Fruit fly (Drosophila melanogaster): Measurements from ENCODE around the gene CG7044.

The CG7044 gene

DNA sequence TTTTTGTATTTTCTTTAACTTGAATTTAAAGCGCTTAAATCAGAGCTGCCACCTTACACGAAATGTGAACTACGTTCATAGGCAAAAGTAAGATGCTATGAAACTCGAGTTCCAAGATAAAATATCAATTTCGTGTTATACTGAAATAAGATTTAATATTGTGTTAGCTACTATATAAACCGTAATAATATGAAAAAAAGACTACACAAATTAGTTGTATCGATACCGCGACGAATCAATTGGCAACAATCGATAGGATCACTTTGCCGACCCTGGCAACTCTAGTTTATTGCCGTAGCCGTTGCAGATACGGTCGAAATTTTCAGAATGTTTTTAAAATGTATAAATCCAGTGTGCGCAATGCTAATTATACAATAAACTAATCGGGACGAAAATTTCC lies 38.9 kb upstream of the CG7044 start, which contains the start of gene SNF4Agamma (continued):
- TF ChIP-seq CG11504 (tag; optimal IDR thresholded peaks at IDR 0.05) (no peak), hbn (GFP tag; IDR thresholded peaks at IDR 0.05; ENCODE audit: partially characterized antibody) (peak; percentile 63), CG1602 (GFP tag; optimal IDR thresholded peaks at IDR 0.05) (no peak), CG15514 (GFP tag; optimal IDR thresholded peaks at IDR 0.05) (peak; percentile 65), lab (GFP tag; optimal IDR thresholded peaks at IDR 0.05) (no peak), CG13287 (GFP tag; IDR thresholded peaks at IDR 0.05; ENCODE audit: partially characterized antibody) (peak; percentile 86), fd3F (GFP tag; optimal IDR thresholded peaks at IDR 0.05) (no peak), CG13424 (tag; optimal IDR thresholded peaks at IDR 0.05) (peak; percentile 11), CG2116 (GFP tag; optimal IDR thresholded peaks at IDR 0.05) (peak; percentile 35), nerfin-2 (GFP tag; IDR thresholded peaks at IDR 0.05; ENCODE audit: partially characterized antibody) (no peak), zen (tag; optimal IDR thresholded peaks at IDR 0.05) (no peak), Mad (GFP tag; optimal IDR thresholded peaks at IDR 0.05) (peak; percentile 13), z (GFP tag; IDR thresholded peaks at IDR 0.05) (no peak), eyg (GFP tag; optimal IDR thresholded peaks at IDR 0.05) (no peak), ind (GFP tag; optimal IDR thresholded peaks at IDR 0.05) (no peak), NK7.1 (GFP tag; optimal IDR thresholded peaks at IDR 0.05) (no peak), CG34422 (GFP tag; IDR thresholded peaks at IDR 0.05) (0 out of 3 replicates have a peak, but pooled peaks have one; percentile 19), Awh (GFP tag; IDR thresholded peaks at IDR 0.05) (no peak), zfh1 (GFP tag; IDR thresholded peaks at IDR 0.05) (no peak), phol (tag; optimal IDR thresholded peaks at IDR 0.05) (peak; percentile 46), az2 (GFP tag; optimal IDR thresholded peaks at IDR 0.05) (no peak), Lhr (GFP tag; optimal IDR thresholded peaks at IDR 0.05) (peak; percentile 45), Asciz (GFP tag; optimal IDR thresholded peaks at IDR 0.05) (no peak), yki (optimal IDR thresholded peaks at IDR 0.05) (no peak), da (GFP tag; optimal IDR thresholded peaks at IDR 0.05) (no peak), sc (optimal IDR thresholded peaks at IDR 0.05) (no peak), sc (GFP tag; optimal IDR thresholded peaks at IDR 0.05) (no peak), Dip3 (GFP tag; optimal IDR thresholded peaks at IDR 0.05) (peak; percentile 12), otp (GFP tag; IDR thresholded peaks at IDR 0.05) (no peak), CG4730 (GFP tag; IDR thresholded peaks at IDR 0.05) (no peak), run (tag; optimal IDR thresholded peaks at IDR 0.05) (no peak), CG10654 (GFP tag; optimal IDR thresholded peaks at IDR 0.05) (peak; percentile 22), HHEX (GFP tag; optimal IDR thresholded peaks at IDR 0.05) (no peak), h (optimal IDR thresholded peaks at IDR 0.05) (no peak), BtbVII (GFP tag; optimal IDR thresholded peaks at IDR 0.05) (no peak), CG10543 (GFP tag; optimal IDR thresholded peaks at IDR 0.05) (no peak), CG4707 (GFP tag; optimal IDR thresholded peaks at IDR 0.05) (no peak), unpg (GFP tag; optimal IDR thresholded peaks at IDR 0.05) (no peak), Sox100B (GFP tag; optimal IDR thresholded peaks at IDR 0.05) (no peak), Chrac-16 (GFP tag; optimal IDR thresholded peaks at IDR 0.05) (peak; percentile 5), nerfin-1 (tag; optimal IDR thresholded peaks at IDR 0.05) (peak; percentile 11), cg (GFP tag; optimal IDR thresholded peaks at IDR 0.05) (no peak), CG2712 (tag; optimal IDR thresholded peaks at IDR 0.05) (peak; percentile 63), CG10959 (GFP tag; IDR thresholded peaks at IDR 0.05) (no peak), Doc2 (GFP tag; IDR thresholded peaks at IDR 0.05) (no peak), sima (GFP tag; optimal IDR thresholded peaks at IDR 0.05) (no peak), sr (GFP tag; IDR thresholded peaks at IDR 0.05) (no peak), Oli (tag; optimal IDR thresholded peaks at IDR 0.05) (no peak), pan (optimal IDR thresholded peaks at IDR 0.05) (no peak), pan (GFP tag; optimal IDR thresholded peaks at IDR 0.05 in 1 of 2, IDR thresholded peaks at IDR 0.05 in 1 of 2) (peak in 1 of 2 experiments; percentile 31), Dad (GFP tag; optimal IDR thresholded peaks at IDR 0.05) (no peak), tup (GFP tag; optimal IDR thresholded peaks at IDR 0.05) (no peak)
